Fruit fly (Drosophila melanogaster) whole organism, pupa: ENCODE measurements around the gene CG10710.

Experiments used
- CG14655 ChIP-seq: fragments of 200-800 bp; sonication (Bioruptor generic); optimal IDR thresholded peaks from 3 replicates; lab custom pipeline; 2017; ENCODE audit warnings: mild to moderate bottlenecking, missing biosample characterization, missing genetic modification reagents, missing genetic modification characterization
- CG17806 ChIP-seq: fragments of 200-800 bp; sonication (Bioruptor generic); optimal IDR thresholded peaks from 2 replicates; lab custom pipeline; 2018; ENCODE audit warnings: missing biosample characterization, mild to moderate bottlenecking, missing genetic modification characterization, moderate library complexity
- CG9948 ChIP-seq: fragments of 200-800 bp; sonication (Bioruptor generic); optimal IDR thresholded peaks from 2 replicates; lab custom pipeline; 2018; ENCODE audit warnings: missing biosample characterization, mild to moderate bottlenecking, missing genetic modification characterization, moderate library complexity
- Pif1B ChIP-seq: fragments of 200-800 bp; sonication (Bioruptor generic); optimal IDR thresholded peaks from 3 replicates; lab custom pipeline; 2016; ENCODE audit warnings: missing biosample characterization, missing genetic modification characterization

DNA sequence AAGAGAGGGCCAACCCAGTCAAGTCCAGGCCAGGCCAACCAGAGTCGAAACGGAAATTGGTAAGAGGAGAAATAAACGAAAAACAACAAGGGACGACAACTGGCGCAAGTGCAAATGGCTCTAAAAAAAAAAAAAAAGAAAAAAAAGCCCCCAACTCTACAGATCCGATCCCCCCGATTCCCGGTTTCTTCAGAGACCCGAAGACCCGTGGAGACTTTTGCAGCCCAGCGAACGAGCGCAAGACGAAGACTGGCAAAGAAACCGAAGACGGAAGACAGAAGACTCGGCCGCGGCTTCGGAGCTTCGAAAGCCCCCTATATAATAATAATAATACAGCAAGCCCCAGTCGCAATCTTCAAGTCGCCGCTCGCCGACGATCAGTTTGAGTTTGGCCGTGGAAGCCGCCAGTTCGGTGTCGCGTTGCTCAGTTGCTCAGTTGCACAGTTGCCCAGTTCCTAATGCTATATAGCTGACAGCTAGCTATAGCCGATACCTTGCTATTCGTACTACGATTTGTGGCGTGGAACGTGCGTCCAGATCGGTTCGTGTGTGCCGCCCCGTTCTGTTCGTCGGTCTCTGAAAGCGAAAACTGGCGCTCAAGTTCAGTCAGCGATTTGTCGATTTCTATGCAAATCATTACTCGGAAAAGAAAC is 24.9 kb downstream of the CG10710 start:
- peak; percentile 81 for TF ChIP-seq Pif1B (GFP tag; lab: Kevin White, UChicago)
- peak; percentile 59 for TF ChIP-seq CG9948 (tag; lab: Kevin White, UChicago)
- peak; percentile 37 for TF ChIP-seq CG14655
- peak; percentile 35 for TF ChIP-seq CG17806 (tag; lab: Kevin White, UChicago)
